Worm (Caenorhabditis elegans): ENCODE measurements around the gene scl-21.

- TF ChIP-seq nhr-12 (tag; optimal IDR thresholded peaks at IDR 0.05) = no peak
- no peak for TF ChIP-seq nhr-25 (tag; optimal IDR thresholded peaks at IDR 0.05)
- no peak for TF ChIP-seq ztf-11 (tag; optimal IDR thresholded peaks at IDR 0.05)
- TF ChIP-seq mdl-1 (tag; optimal IDR thresholded peaks at IDR 0.05) = no peak
- no peak for TF ChIP-seq nhr-237 (tag; optimal IDR thresholded peaks at IDR 0.05)
- no peak for TF ChIP-seq snpc-4 (tag; optimal IDR thresholded peaks at IDR 0.05)
These were observed 342 bp downstream of the scl-21 start for ce11 chrV:19495145-19495544.

Measured in whole organism, L3 larva.